Worm (Caenorhabditis elegans): ENCODE data around the gene gpn-1.
A peak's percentile ranks its signal among the peaks of the same experiment; 100 is the strongest.

gpn-1 gene

DNA sequence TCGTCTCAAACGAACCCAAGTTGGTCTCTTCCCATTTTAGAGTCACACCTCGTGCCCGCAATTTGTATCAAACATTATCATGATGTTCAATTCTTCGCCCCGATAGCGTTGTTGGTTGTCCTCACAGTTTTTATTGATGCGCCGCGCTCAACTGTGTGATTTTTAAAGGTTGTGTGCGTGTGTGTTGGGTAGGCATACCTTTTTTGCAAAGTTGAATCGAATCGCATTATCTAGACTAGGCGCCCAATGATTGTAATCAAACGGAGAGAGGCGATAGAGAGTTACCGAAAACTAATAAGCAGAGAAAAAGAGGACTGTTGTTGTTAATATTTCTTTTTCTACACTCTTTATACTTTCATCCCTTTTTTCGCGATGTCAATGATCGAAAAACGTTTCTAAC, 18.7 kb downstream of the gpn-1 start (continued):
- peak; percentile 20 for TF ChIP-seq unc-130 (tag; optimal IDR thresholded peaks at IDR 0.05)
- no peak for TF ChIP-seq mep-1 (tag; optimal IDR thresholded peaks at IDR 0.05)
- TF ChIP-seq fkh-4 (tag; optimal IDR thresholded peaks at IDR 0.05; ENCODE audit: borderline replicate concordance), result no peak
- peak in 1 of 2 experiments; percentile 67 for TF ChIP-seq mdl-1 (tag; optimal IDR thresholded peaks at IDR 0.05)
- TF ChIP-seq zip-4 (GFP tag; optimal IDR thresholded peaks at IDR 0.05), result no peak
- TF ChIP-seq tbx-2 (tag; optimal IDR thresholded peaks at IDR 0.05), result peak; percentile 18

DNA sequence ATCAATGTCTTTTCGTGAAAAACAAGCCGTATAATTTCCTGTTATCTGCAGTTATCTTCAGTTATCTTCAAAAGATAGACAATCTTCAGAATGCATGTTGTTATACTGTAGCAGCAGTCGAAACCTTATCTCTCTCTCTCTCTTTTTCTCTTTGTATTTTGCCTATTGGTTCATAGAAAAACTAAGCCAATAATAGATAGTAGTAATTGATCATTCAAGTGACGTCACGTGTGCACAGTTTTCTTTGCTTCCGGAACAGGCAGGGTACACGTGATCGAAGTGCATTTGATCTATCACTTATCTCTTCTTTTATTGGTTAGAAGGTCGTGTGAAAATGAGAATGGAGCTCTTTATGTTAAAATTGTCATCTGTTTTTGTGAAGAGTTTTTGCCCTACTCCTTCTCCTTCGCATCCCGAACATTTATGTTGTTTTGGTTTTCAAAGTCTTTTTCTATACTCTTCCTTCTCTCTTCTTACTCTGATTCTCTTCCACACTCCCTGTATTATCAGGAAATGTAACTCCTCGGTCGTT, 23.2 kb downstream of the gpn-1 start:
- peak; percentile 13 for TF ChIP-seq tbx-2 (tag; optimal IDR thresholded peaks at IDR 0.05)
- TF ChIP-seq nhr-20 (tag; optimal IDR thresholded peaks at IDR 0.05), result peak; percentile 80
- TF ChIP-seq lin-13 (GFP tag; optimal IDR thresholded peaks at IDR 0.05), result peak; percentile 11
- peak; percentile 78 for TF ChIP-seq nhr-71 (tag; optimal IDR thresholded peaks at IDR 0.05)
- TF ChIP-seq lin-14 (GFP tag; optimal IDR thresholded peaks at IDR 0.05), result peak; percentile 46
- no peak for TF ChIP-seq ceh-82 (tag; optimal IDR thresholded peaks at IDR 0.05)
- TF ChIP-seq lin-35 (GFP tag; optimal IDR thresholded peaks at IDR 0.05), result peak in 1 of 2 experiments; percentile 33
- TF ChIP-seq nhr-85 (tag), result peak; percentile 94
- TF ChIP-seq fkh-10 (GFP tag; optimal IDR thresholded peaks at IDR 0.05), result no peak
- no peak for TF ChIP-seq efl-1 (optimal IDR thresholded peaks at IDR 0.05)
- TF ChIP-seq efl-1 (GFP tag; optimal IDR thresholded peaks at IDR 0.05 in 1 of 2), result peak in 1 of 2 experiments; percentile 33
- 0 out of 2 replicates have a peak, but pooled peaks have one; percentile 44 for TF ChIP-seq grh-1 (GFP tag; IDR thresholded peaks at IDR 0.05)
- TF ChIP-seq fkh-8 (tag; optimal IDR thresholded peaks at IDR 0.05), result no peak
- peak in 1 of 2 experiments; percentile 26 for TF ChIP-seq mdl-1 (tag; optimal IDR thresholded peaks at IDR 0.05)
- peak in 1 of 2 experiments; percentile 8 for TF ChIP-seq lsy-2 (tag; optimal IDR thresholded peaks at IDR 0.05)
- TF ChIP-seq elt-2 (tag; optimal IDR thresholded peaks at IDR 0.05), result peak; percentile 87
- no peak for TF ChIP-seq ces-1 (GFP tag; optimal IDR thresholded peaks at IDR 0.05)
- peak; percentile 10 for TF ChIP-seq blmp-1 (tag; optimal IDR thresholded peaks at IDR 0.05)
- peak; percentile 19 for TF ChIP-seq nhr-47 (tag; optimal IDR thresholded peaks at IDR 0.05)
- peak; percentile 61 for TF ChIP-seq snu-23 (GFP tag; optimal IDR thresholded peaks at IDR 0.05)
- no peak for TF ChIP-seq zip-4 (GFP tag; optimal IDR thresholded peaks at IDR 0.05)
- TF ChIP-seq nhr-90 (tag; optimal IDR thresholded peaks at IDR 0.05; ENCODE audit: poor library complexity), result peak; percentile 65
- peak in 5 of 6 experiments; percentile 78 to 93 (median 91) for TF ChIP-seq elt-3 (tag; optimal IDR thresholded peaks at IDR 0.05)
- TF ChIP-seq nhr-19 (GFP tag; conservative IDR thresholded peaks at IDR 0.05), result peak; percentile 30; the same call in 1 of the 2 replicates

DNA sequence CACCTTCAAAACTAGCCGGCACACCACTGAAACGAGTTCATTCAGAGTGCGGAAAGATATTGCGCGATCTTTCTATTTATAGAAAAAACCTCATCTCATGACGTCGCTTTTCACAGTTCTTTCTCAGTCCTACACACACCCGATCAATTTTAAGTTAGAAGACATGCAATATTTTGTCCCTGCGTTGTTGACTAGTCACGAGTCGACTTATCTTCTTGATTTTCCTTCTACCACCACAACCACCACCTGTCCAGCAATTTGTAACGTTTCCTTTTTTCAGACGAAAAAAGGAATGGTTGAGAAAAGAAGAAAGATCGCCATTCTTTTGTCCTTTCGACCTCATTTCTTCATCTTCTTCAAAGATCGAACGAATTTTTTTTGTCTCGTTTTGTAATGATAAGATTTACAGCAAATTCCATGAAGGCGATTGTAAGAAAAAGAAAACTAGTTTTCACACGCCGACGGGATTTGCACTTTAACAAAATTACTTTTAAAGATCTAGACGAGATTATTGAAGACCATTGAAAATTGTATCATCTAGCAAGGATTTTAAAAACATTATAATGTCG, 24.7 kb downstream of the gpn-1 start:
- TF ChIP-seq ceh-90 (tag; optimal IDR thresholded peaks at IDR 0.05) (no peak), nhr-84 (tag; optimal IDR thresholded peaks at IDR 0.05) (no peak), efl-1 (optimal IDR thresholded peaks at IDR 0.05) (no peak), efl-1 (GFP tag; optimal IDR thresholded peaks at IDR 0.05 in 1 of 2) (no peak), lsy-2 (tag; optimal IDR thresholded peaks at IDR 0.05) (peak; percentile 8 to 38), dsc-1 (tag; optimal IDR thresholded peaks at IDR 0.05) (no peak), nhr-47 (tag; optimal IDR thresholded peaks at IDR 0.05) (peak; percentile 20), unc-86 (tag; optimal IDR thresholded peaks at IDR 0.05) (no peak), unc-62 (GFP tag; optimal IDR thresholded peaks at IDR 0.05) (no peak), nhr-19 (GFP tag; conservative IDR thresholded peaks at IDR 0.05) (peak; percentile 43), xbp-1 (tag; optimal IDR thresholded peaks at IDR 0.05) (peak; percentile 6), hlh-4 (tag; optimal IDR thresholded peaks at IDR 0.05) (no peak), nhr-71 (tag; optimal IDR thresholded peaks at IDR 0.05) (peak; percentile 75), lin-35 (GFP tag; optimal IDR thresholded peaks at IDR 0.05) (peak in 1 of 2 experiments; percentile 57), skn-1 (tag; optimal IDR thresholded peaks at IDR 0.05) (no peak), mep-1 (tag; optimal IDR thresholded peaks at IDR 0.05) (peak; percentile 17), mdl-1 (tag; optimal IDR thresholded peaks at IDR 0.05) (peak in 1 of 2 experiments; percentile 62), ceh-63 (GFP tag; optimal IDR thresholded peaks at IDR 0.05) (no peak), lin-14 (GFP tag; optimal IDR thresholded peaks at IDR 0.05) (peak; percentile 72), mef-2 (tag; optimal IDR thresholded peaks at IDR 0.05) (peak; percentile 45), hpl-2 (GFP tag; optimal IDR thresholded peaks at IDR 0.05) (no peak), fos-1 (tag; optimal IDR thresholded peaks at IDR 0.05) (no peak), blmp-1 (tag; optimal IDR thresholded peaks at IDR 0.05) (peak; percentile 50), egl-27 (tag; optimal IDR thresholded peaks at IDR 0.05) (no peak), unc-30 (tag; optimal IDR thresholded peaks at IDR 0.05) (no peak), elt-3 (tag; optimal IDR thresholded peaks at IDR 0.05) (peak in 2 of 6 experiments; percentile 58 to 71), unc-130 (tag; optimal IDR thresholded peaks at IDR 0.05) (peak; percentile 49), C34B4.2 (tag; optimal IDR thresholded peaks at IDR 0.05) (no peak), unc-98 (GFP tag; IDR thresholded peaks at IDR 0.05) (no peak), tbx-2 (tag; optimal IDR thresholded peaks at IDR 0.05) (peak; percentile 50), ceh-88 (GFP tag; IDR thresholded peaks at IDR 0.05) (no peak), nhr-90 (tag; optimal IDR thresholded peaks at IDR 0.05; ENCODE audit: poor library complexity) (peak; percentile 44), rnt-1 (tag; optimal IDR thresholded peaks at IDR 0.05) (peak; percentile 23)
